Fruit fly (Drosophila melanogaster): ENCODE results near the gene Ras64B.

Gene Ras64B

dm6 chr3L:4108844-4109494 lies 29.9 kb upstream of the Ras64B start (continued):
- TF ChIP-seq CG6689 (GFP tag; IDR thresholded peaks at IDR 0.05) (peak; percentile 57; the same call in 1 of the 2 replicates), ash1 (GFP tag; optimal IDR thresholded peaks at IDR 0.05) (no peak), Doc2 (GFP tag; IDR thresholded peaks at IDR 0.05) (no peak), CkIIα-i1 (GFP tag; IDR thresholded peaks at IDR 0.05) (no peak), CG2712 (tag; optimal IDR thresholded peaks at IDR 0.05) (peak; percentile 81), ap (GFP tag; IDR thresholded peaks at IDR 0.05) (no peak), her (GFP tag; optimal IDR thresholded peaks at IDR 0.05) (peak; percentile 18), chm (GFP tag; IDR thresholded peaks at IDR 0.05) (no peak), dan (GFP tag; IDR thresholded peaks at IDR 0.05) (0 out of 2 replicates have a peak, but pooled peaks have one; percentile 17), HLH3B (GFP tag; IDR thresholded peaks at IDR 0.05) (peak; percentile 21; the same call in 1 of the 2 replicates), Lim3 (GFP tag; IDR thresholded peaks at IDR 0.05) (no peak; the same call in 1 of the 2 replicates), CG1792 (GFP tag; optimal IDR thresholded peaks at IDR 0.05) (peak; percentile 38), BEAF-32 (GFP tag; optimal IDR thresholded peaks at IDR 0.05) (no peak), Awh (GFP tag; IDR thresholded peaks at IDR 0.05) (no peak), stc (GFP tag; IDR thresholded peaks at IDR 0.05) (no peak), knrl (GFP tag; IDR thresholded peaks at IDR 0.05; ENCODE audit: partially characterized antibody) (no peak), CG7745 (tag; optimal IDR thresholded peaks at IDR 0.05) (no peak), CG13296 (GFP tag; optimal IDR thresholded peaks at IDR 0.05) (peak; percentile 79), CG7786 (GFP tag; optimal IDR thresholded peaks at IDR 0.05) (peak; percentile 54), CG17568 (GFP tag; optimal IDR thresholded peaks at IDR 0.05) (peak; percentile 68), CG14965 (GFP tag; optimal IDR thresholded peaks at IDR 0.05; ENCODE audit: borderline replicate concordance) (peak; percentile 32), HLH4C (GFP tag; IDR thresholded peaks at IDR 0.05; ENCODE audit: partially characterized antibody) (no peak), CG31224 (GFP tag; IDR thresholded peaks at IDR 0.05) (no peak), CG2120 (GFP tag; optimal IDR thresholded peaks at IDR 0.05) (peak; percentile 84), CG12659 (GFP tag; optimal IDR thresholded peaks at IDR 0.05) (peak; percentile 74), br (optimal IDR thresholded peaks at IDR 0.05) (no peak)

dm6 chr3L:4110212-4110611 lies 28.7 kb upstream of the Ras64B start:
- TF ChIP-seq CG8944 (GFP tag; optimal IDR thresholded peaks at IDR 0.05) (no peak), CG2678 (tag; optimal IDR thresholded peaks at IDR 0.05) (no peak), B-H2 (GFP tag; optimal IDR thresholded peaks at IDR 0.05) (no peak), ci (GFP tag; IDR thresholded peaks at IDR 0.05) (no peak), fu2 (GFP tag; optimal IDR thresholded peaks at IDR 0.05) (no peak), dmrt99B (tag; optimal IDR thresholded peaks at IDR 0.05) (no peak), CG2712 (tag; optimal IDR thresholded peaks at IDR 0.05) (no peak), klu (GFP tag; IDR thresholded peaks at IDR 0.05) (no peak)

dm6 chr3L:4113998-4114397 lies 24.9 kb upstream of the Ras64B start:
- TF ChIP-seq dmrt11E (tag; optimal IDR thresholded peaks at IDR 0.05) (no peak), sens (GFP tag) (peak; percentile 30)

DNA sequence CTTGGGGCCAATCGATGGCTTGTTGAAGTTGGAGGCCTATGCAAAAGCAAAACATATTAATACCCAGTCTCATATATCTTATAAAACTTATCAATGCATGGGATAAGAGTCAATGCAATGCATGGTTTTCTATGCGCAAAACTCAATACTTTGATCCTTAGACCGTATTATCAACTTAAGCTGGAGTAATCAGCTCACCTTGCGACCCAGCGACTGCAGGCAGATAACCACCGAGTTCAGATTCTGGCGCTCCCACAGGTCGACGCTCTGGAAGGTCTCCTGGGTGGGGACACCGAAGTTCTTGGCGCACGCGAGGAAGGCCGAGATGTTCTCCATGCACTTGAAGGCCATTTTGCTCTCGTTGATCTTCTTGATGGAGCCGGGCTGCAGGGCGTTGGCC lies 23.8 kb upstream of the Ras64B start:
- no peak for TF ChIP-seq jumu (GFP tag; optimal IDR thresholded peaks at IDR 0.05)
- 0 out of 3 replicates have a peak, but pooled peaks have one; percentile 12 for TF ChIP-seq vnd (GFP tag; IDR thresholded peaks at IDR 0.05; ENCODE audit: partially characterized antibody)

Measured in whole organism, embryonic.